Worm (Caenorhabditis elegans): Measurements from ENCODE around the gene idpp-14.

idpp-14 gene

DNA sequence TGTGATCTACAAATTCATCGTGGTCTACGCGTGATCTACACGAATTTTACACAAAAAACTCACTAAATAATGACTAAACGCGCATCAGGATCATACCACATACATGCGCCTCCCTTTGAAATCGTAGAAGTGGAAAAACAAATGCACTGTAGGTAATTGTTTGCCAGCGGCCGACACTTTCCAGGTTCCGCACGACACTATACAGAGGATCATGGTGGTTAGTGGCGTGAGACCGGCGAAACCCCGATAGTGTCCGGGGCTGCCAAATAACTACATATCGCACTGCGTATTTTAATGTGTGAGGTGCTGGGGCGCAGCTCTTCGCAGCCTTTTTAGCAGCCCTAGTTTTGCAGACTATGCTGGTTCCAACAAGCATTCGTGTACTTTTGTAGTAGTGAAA lies 3.5 kb upstream of the idpp-14 start:
- TF ChIP-seq dao-5 (tag; optimal IDR thresholded peaks at IDR 0.05): no peak
- no peak for TF ChIP-seq W03F9.2 (tag; optimal IDR thresholded peaks at IDR 0.05)
- no peak for TF ChIP-seq him-1 (tag; optimal IDR thresholded peaks at IDR 0.05)

DNA sequence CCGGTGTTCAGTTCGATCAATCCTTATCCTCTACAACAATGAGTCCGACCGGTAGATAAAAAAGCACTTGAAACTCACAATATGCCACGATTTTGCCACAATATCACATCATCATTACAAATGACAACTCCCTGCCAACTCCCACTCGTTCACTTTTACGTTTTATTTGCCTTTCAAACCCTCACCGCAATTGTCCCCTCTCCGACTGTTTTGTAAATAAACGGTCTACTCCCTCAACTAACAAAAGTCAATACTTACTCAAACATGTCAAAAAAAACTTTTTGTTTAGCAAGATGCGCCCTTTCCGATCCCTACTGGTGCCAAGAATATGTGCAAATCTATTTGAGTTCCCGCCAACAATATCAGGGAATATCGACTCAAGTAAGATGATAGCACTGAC lies 2.9 kb downstream of the idpp-14 start, which contains the start of gene C30F2.2:
C30F2.2 (minus strand) TSS at position 122 of the 400 bp plus-strand sequence.
- no peak for TF ChIP-seq W03F9.2 (tag; optimal IDR thresholded peaks at IDR 0.05)
- no peak for TF ChIP-seq him-1 (tag; optimal IDR thresholded peaks at IDR 0.05)
- TF ChIP-seq dao-5 (tag; optimal IDR thresholded peaks at IDR 0.05): no peak

DNA sequence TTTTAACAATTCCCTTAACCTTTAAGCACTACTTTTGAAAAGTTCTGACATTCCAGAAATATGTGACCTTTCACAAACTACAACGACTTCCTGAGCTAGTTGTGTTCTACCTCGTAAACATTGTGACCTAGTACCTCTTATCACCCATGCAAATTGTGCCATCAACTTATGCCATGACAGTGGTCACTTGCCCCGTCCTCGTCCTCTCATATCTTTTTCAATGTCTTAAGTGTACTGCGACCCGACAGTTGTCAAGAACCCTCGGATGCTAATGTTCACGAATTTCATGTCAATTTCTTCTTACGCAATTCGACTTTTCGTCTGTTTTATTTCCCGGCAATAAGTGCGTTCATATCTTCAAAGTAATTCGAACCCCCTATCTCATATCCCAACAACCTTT lies 5.7 kb downstream of the idpp-14 start:
- TF ChIP-seq him-1 (tag; optimal IDR thresholded peaks at IDR 0.05) (no peak), dao-5 (tag; optimal IDR thresholded peaks at IDR 0.05) (no peak), W03F9.2 (tag; optimal IDR thresholded peaks at IDR 0.05) (no peak)

DNA sequence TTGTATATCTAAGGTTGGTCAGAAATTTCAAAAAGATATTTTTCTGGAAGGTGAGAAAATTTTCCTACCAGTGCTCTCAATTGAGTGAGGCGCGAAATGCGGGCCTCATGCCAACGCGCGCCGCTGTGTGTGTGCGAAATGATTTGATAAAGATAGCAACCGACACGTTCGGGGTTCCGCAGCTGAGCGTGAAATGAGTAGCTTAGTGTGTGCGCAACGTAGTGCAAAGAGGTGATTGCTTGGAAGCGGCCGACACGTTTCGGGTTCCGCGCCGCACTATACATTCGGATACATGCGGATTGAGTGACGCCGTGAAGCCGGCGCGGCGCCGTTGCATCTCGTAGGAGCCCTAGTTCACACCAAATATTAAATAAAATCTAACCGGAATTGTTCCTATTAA lies 9.0 kb downstream of the idpp-14 start:
- TF ChIP-seq W03F9.2 (tag; optimal IDR thresholded peaks at IDR 0.05) (no peak), dao-5 (tag; optimal IDR thresholded peaks at IDR 0.05) (no peak), him-1 (tag; optimal IDR thresholded peaks at IDR 0.05) (no peak)

DNA sequence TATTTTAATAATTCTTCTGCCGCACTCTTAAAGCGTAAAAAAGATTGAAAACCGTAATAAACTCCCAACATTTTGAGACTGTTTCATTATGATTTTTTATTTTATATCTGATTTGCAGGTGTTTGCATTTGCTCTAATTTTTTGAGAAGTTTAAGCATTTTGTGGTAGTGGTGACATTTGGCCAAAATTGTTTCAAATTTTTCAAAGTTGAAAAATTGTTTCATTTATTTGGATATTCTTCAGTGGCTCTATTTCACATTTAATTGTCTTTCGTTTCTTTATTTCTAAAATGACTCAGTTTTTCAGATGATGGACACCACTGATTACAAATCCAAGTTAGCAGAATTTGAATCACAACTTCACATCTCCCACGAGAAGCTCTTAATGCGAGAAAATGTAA lies 12.2 kb downstream of the idpp-14 start, which contains the start of gene C30F2.5:
C30F2.5 (plus strand) TSS at position 301 of the 400 bp plus-strand sequence.
- no peak for TF ChIP-seq him-1 (tag; optimal IDR thresholded peaks at IDR 0.05)
- no peak for TF ChIP-seq dao-5 (tag; optimal IDR thresholded peaks at IDR 0.05)
- no peak for TF ChIP-seq W03F9.2 (tag; optimal IDR thresholded peaks at IDR 0.05)

DNA sequence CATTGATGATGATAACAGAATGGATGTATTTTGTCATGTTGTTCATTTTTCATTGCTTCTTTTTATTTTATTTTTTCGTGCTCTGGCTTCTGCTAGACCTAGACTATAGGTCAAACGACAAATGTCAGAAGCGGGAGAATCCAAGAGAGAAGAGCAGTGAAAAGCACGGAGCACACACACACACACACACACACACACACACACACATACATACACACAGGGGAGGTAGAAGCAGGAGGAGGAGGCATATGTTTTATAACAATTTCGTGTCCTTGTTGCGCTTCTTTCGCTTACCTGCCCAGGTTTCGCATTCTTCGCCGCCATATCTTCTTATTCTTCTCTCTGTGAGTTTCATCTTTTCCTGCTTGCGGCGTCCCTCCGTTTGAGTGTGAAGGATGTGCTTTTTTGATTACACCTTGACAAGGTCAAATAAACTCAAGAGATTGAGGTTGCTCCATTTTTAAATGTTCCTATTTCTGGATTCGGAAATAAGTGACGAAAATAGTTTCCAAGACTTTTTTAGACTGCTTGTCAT lies 16.0 kb downstream of the idpp-14 start:
- TF ChIP-seq W03F9.2 (tag; optimal IDR thresholded peaks at IDR 0.05) (no peak), dao-5 (tag; optimal IDR thresholded peaks at IDR 0.05) (no peak), him-1 (tag; optimal IDR thresholded peaks at IDR 0.05) (no peak)

DNA sequence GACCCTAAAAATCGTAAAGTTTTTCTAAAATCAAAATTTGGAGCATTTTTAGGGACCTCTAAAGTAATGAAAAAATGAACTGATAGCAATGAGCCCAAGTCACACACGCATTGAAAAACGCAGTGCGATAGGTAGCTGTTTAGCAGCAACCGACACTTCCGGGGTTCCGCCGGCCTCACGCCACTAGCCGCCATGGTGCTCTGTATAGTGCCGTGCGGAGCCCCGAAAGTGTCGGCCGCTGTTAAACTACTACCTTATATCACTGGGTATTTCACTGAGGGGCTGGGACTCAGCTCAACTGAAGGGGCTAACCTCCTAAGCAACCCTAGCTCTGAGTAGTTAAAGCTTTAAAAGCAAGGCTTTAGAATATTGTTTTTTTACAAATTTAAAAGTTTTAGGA lies 17.1 kb downstream of the idpp-14 start:
- TF ChIP-seq W03F9.2 (tag; optimal IDR thresholded peaks at IDR 0.05) (no peak), him-1 (tag; optimal IDR thresholded peaks at IDR 0.05) (no peak), dao-5 (tag; optimal IDR thresholded peaks at IDR 0.05) (no peak)

DNA sequence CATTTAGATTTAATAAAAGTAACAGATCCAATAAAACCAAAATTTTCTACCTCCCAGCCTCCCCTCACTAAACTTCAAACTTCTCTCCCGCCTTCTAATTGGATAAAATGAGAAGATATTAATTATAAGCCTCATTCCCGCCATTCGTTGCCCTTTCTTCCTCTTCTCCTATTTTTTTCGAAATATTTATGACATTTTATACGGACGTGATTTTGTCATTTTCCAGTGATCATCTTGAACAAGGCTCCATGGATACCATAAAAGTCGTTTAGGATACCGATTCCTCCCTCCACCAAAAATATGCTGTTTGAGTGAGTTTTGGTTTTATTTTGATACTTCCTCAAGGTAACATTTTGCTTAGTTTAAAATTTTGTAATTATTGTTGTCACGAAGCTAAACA lies 21.2 kb downstream of the idpp-14 start, which contains the start of gene ZK1073.2:
ZK1073.2 (plus strand) TSS at position 301 of the 400 bp plus-strand sequence.
- TF ChIP-seq him-1 (tag; optimal IDR thresholded peaks at IDR 0.05) (no peak), dao-5 (tag; optimal IDR thresholded peaks at IDR 0.05) (no peak), W03F9.2 (tag; optimal IDR thresholded peaks at IDR 0.05) (no peak)

DNA sequence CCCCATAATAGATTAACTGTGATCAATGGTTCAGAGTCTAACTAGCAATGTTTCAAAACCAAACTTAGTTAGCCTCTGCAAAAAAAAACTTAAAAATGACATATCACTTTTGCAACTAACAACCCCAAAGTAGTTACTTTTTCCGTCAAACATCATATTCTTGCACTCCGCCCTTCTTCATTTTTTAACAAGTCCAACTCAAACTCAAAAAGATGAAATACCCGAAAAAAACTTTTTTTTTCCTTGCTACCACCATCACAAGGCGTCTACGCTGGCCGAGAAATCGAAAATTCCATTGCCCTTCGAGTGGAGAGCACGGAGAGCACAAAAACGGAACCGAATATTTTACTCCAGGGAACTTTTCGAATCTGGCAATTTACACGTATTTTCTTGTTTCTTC lies 23.7 kb downstream of the idpp-14 start:
- no peak for TF ChIP-seq dao-5 (tag; optimal IDR thresholded peaks at IDR 0.05)
- TF ChIP-seq W03F9.2 (tag; optimal IDR thresholded peaks at IDR 0.05): no peak
- no peak for TF ChIP-seq him-1 (tag; optimal IDR thresholded peaks at IDR 0.05)

DNA sequence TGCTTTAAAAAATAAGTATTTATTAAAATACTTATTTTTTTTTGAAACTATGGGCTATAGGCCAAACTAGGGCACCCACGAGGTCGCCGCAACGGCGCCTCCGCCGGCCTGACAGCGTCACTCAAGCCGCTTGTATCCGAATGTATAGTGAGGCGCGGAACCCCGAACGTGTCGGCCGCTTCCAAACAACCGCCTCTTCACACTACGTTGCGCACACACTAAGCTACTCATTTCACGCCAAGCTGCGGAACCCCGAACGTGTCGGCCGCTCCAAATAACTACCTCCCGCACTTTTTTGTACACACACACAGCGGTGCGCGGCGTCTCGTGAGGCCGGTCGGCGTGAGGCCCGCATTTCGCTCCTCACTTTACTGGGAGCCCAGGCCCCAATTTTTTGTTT lies 30.8 kb downstream of the idpp-14 start:
- TF ChIP-seq W03F9.2 (tag; optimal IDR thresholded peaks at IDR 0.05) (no peak), him-1 (tag; optimal IDR thresholded peaks at IDR 0.05) (no peak), dao-5 (tag; optimal IDR thresholded peaks at IDR 0.05) (no peak)

DNA sequence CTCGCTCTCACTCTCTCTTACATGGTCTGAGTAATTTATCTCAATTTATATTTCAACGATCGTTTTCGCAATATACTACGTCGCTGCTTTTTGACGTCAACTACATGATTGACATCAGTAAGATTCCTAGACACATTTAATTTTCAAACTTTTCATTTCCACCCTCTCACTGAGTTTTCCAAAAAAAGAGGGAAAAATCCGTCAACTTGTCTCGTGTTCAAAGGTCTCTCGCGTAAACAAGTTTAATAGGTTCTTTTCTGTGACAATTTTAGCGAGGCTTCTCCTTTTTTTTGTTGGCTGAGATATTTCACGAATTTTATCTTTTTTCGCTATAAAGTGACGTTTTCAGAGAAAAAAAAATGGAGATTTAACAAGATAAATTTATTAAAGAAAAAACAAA lies 31.8 kb downstream of the idpp-14 start:
- TF ChIP-seq W03F9.2 (tag; optimal IDR thresholded peaks at IDR 0.05): no peak
- TF ChIP-seq dao-5 (tag; optimal IDR thresholded peaks at IDR 0.05): no peak
- TF ChIP-seq him-1 (tag; optimal IDR thresholded peaks at IDR 0.05): no peak

DNA sequence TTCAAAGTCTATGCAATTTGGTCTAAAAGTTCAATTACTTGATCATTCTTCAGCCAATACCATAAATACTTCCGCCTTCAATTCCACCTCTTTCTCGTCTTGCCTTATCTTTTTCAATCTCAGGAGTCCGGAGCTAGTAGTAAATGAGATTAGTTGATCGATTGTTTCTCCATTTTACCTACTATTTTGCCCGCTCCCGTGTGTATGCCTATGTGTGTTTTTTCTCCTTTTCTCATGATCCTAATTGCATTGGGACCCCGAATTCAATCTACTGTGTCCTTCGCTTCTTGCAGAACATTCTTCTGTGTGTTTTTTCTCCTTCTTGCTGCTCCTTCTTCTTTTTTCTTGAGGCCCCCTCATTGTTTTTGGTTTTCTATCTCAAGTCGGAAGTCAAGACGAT lies 34.1 kb downstream of the idpp-14 start:
- TF ChIP-seq dao-5 (tag; optimal IDR thresholded peaks at IDR 0.05) (no peak), W03F9.2 (tag; optimal IDR thresholded peaks at IDR 0.05) (no peak), him-1 (tag; optimal IDR thresholded peaks at IDR 0.05) (no peak)

DNA sequence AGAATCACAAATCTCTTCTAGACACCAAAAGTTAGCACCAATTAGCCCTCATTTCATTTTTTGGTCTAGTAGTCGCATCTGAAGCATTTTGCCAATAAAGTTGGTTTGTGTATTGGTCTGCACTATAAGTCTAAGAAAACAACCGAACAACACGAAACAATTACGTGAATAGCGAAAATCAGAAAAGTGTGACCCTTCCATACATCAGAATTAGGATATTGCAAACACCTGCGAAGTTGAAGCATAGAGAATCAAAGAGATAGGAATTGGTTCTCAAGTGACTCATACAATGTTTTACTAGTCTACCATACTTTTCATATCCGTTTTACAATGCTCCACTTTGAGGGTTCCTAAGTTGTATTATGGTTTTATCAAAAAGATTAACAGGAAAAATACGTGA lies 35.0 kb downstream of the idpp-14 start:
- TF ChIP-seq him-1 (tag; optimal IDR thresholded peaks at IDR 0.05) (no peak), dao-5 (tag; optimal IDR thresholded peaks at IDR 0.05) (no peak), W03F9.2 (tag; optimal IDR thresholded peaks at IDR 0.05) (no peak)

DNA sequence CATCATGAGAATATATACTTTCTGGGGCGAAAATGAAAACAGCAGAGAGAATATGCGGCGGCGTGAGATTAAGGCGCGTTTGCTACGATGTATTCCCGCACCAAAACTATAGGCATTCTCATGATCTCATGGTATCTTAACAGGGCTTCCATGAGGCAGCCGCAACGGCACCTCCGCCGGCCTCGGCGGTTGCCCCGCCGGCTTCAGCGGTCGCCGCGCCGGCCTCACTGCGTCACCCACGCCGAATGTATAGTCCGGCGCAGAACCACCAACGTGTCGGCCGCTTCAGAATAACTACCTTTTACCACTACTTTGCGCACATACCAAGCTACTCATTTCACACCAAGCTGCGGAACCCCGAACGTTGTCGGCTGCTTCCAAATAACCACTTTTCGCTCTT lies 35.5 kb downstream of the idpp-14 start:
- TF ChIP-seq him-1 (tag; optimal IDR thresholded peaks at IDR 0.05) (no peak), dao-5 (tag; optimal IDR thresholded peaks at IDR 0.05) (no peak), W03F9.2 (tag; optimal IDR thresholded peaks at IDR 0.05) (no peak)

DNA sequence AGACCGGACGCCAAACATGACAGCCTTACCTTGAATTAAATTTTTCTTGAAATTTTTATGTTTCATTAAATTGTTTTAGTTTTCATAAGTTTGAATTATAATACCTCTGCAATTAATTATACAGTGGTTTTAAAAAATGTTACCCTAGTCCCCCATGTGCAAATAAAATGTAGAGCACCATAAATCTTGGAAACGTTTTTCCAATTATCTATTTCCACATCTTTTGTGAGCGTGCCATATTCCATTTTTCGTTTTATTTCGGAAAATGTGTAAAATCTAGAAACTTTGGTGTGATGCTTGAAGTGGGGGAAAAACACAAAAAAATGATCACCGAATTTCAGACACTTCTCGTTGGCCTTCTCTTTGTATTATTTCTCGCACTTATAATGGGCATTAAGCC lies 40.5 kb downstream of the idpp-14 start:
- no peak for TF ChIP-seq dao-5 (tag; optimal IDR thresholded peaks at IDR 0.05)
